Fruit fly (Drosophila melanogaster) whole organism, embryonic: Measurements from ENCODE around the gene sif.

Source experiments
- Adf1 ChIP-seq: fragments of 200-800 bp; sonication (Bioruptor generic); IDR thresholded peaks from 2 replicates; pipeline ENCODE4 v1.3.6; 2022; ENCODE audit warnings: missing biosample characterization, missing genetic modification characterization
- CG17328 ChIP-seq: fragments of 200-800 bp; sonication (Bioruptor generic); IDR thresholded peaks from 2 replicates; pipeline ENCODE4 v1.3.6; 2022; ENCODE audit warnings: missing biosample characterization, missing genetic modification characterization
- CG43689 ChIP-seq: fragments of 200-800 bp; sonication (Bioruptor generic); IDR thresholded peaks from 2 replicates; pipeline ENCODE4 v1.3.6; 2022; ENCODE audit warnings: missing biosample characterization, missing genetic modification characterization
- CG5245 ChIP-seq: fragments of 200-800 bp; sonication (Bioruptor generic); optimal IDR thresholded peaks from 3 replicates; lab custom pipeline; 2016; ENCODE audit warnings: missing biosample characterization, missing genetic modification characterization
- CG7839 ChIP-seq: fragments of 200-800 bp; sonication (Bioruptor generic); optimal IDR thresholded peaks from 3 replicates; lab custom pipeline; 2018; ENCODE audit warnings: missing biosample characterization, mild to moderate bottlenecking, missing genetic modification characterization, moderate library complexity
- CTCF ChIP-seq: fragments of 200-800 bp; sonication (Bioruptor generic); optimal IDR thresholded peaks from 2 replicates; lab custom pipeline; 2017; ENCODE audit warnings: missing biosample characterization, mild to moderate bottlenecking, missing genetic modification characterization, moderate library complexity
- Dbx ChIP-seq: fragments of 200-800 bp; sonication (Bioruptor generic); IDR thresholded peaks from 3 replicates; pipeline ENCODE4 v1.3.6; 2022; ENCODE audit warnings: missing biosample characterization, missing genetic modification characterization
- Side ChIP-seq: fragments of 200-800 bp; sonication (Bioruptor generic); optimal IDR thresholded peaks from 2 replicates; lab custom pipeline; 2016; ENCODE audit warnings: missing biosample characterization, missing genetic modification characterization
- ase ChIP-seq: fragments of 200-800 bp; sonication (Bioruptor generic); IDR thresholded peaks from 3 replicates; pipeline ENCODE4 v1.3.6; 2022; ENCODE audit warnings: missing biosample characterization, missing genetic modification characterization
- ato ChIP-seq: fragments of 200-800 bp; sonication (Bioruptor generic); IDR thresholded peaks from 2 replicates; pipeline ENCODE4 v1.3.6; 2022; ENCODE audit warnings: missing biosample characterization, missing genetic modification characterization; ENCODE audit not compliant: partially characterized antibody
- chif ChIP-seq, 2 experiments: fragments of 200-800 bp; sonication (Bioruptor generic); optimal IDR thresholded peaks; 3 replicates each; lab custom pipeline; 2016; ENCODE audit warnings: missing biosample characterization in 2 of 2, missing genetic modification characterization in 2 of 2
- dmrt11E ChIP-seq: fragments of 200-800 bp; sonication (Bioruptor generic); optimal IDR thresholded peaks from 3 replicates; lab custom pipeline; 2018; ENCODE audit warnings: missing biosample characterization, mild to moderate bottlenecking, missing genetic modification characterization, moderate library complexity

- TF ChIP-seq chif (GFP tag; optimal IDR thresholded peaks at IDR 0.05; lab: Kevin White, UChicago) (no peak), CG5245 (GFP tag; lab: Kevin White, UChicago) (no peak), ato (GFP tag; lab: Robert Waterston, UW) (no peak), CTCF (GFP tag; lab: Kevin White, UChicago) (no peak), CG7839 (tag; lab: Kevin White, UChicago) (no peak), CG17328 (GFP tag; lab: Robert Waterston, UW) (no peak), ase (GFP tag; lab: Robert Waterston, UW) (no peak), CG43689 (no peak), Adf1 (GFP tag; lab: Robert Waterston, UW) (no peak), dmrt11E (tag; lab: Kevin White, UChicago) (no peak), Side (GFP tag; lab: Kevin White, UChicago) (no peak), Dbx (GFP tag; lab: Robert Waterston, UW) (no peak)
Observed at dm6 chr3L:5655751-5656276, 1.9 kb upstream of the sif start.
